Worm (Caenorhabditis elegans): ENCODE measurements around the gene T09F3.2.

The T09F3.2 gene

DNA sequence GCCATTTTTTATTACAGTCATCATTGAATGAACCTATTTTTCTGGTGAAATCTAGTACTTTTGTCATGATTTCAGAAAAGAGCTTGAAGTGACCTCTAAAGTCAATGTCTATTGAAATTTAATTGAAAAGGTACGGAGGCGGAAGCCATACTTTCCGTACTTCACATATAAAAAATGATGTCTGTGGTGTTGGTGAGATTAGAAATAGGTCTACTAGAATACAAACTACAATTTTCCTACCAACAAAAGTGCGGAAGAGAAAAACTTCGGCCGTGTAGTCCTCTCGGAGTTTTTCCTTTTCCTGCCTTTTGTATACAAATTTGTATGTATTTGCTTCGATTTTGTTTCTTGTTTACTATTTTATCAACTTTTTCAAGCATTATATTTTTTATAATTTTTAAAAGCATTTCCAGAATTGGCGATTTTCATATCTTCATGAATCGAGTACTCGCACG is 4.4 kb downstream of the T09F3.2 start, which contains the start of gene T09F3.4:
Gene T09F3.4 (plus strand): TSS at position 405 of the 455 bp plus-strand sequence.
- TF ChIP-seq dmd-4 (tag; optimal IDR thresholded peaks at IDR 0.05): no peak
- no peak for TF ChIP-seq zag-1 (tag; optimal IDR thresholded peaks at IDR 0.05)
- peak; percentile 72 for TF ChIP-seq gmeb-1 (tag; optimal IDR thresholded peaks at IDR 0.05)
- no peak for TF ChIP-seq nhr-21 (tag; optimal IDR thresholded peaks at IDR 0.05)
- peak; percentile 56 for TF ChIP-seq lin-13 (GFP tag; optimal IDR thresholded peaks at IDR 0.05)
- no peak for TF ChIP-seq nhr-23 (tag; optimal IDR thresholded peaks at IDR 0.05)
- peak; percentile 19 for TF ChIP-seq sem-4 (tag; optimal IDR thresholded peaks at IDR 0.05)
- no peak for TF ChIP-seq R02D3.7 (tag; optimal IDR thresholded peaks at IDR 0.05)
- TF ChIP-seq nhr-12 (tag; optimal IDR thresholded peaks at IDR 0.05): no peak
- TF ChIP-seq ceh-82 (tag; optimal IDR thresholded peaks at IDR 0.05): no peak
- TF ChIP-seq alr-1 (tag; optimal IDR thresholded peaks at IDR 0.05): no peak
- no peak for TF ChIP-seq nhr-10 (tag; optimal IDR thresholded peaks at IDR 0.05)
- no peak for TF ChIP-seq unc-62 (GFP tag; optimal IDR thresholded peaks at IDR 0.05)
- no peak for TF ChIP-seq nhr-6 (tag; optimal IDR thresholded peaks at IDR 0.05)
- no peak for TF ChIP-seq mdl-1 (tag; optimal IDR thresholded peaks at IDR 0.05)
- no peak for TF ChIP-seq nhr-77 (tag; optimal IDR thresholded peaks at IDR 0.05)
- TF ChIP-seq elt-3 (tag; optimal IDR thresholded peaks at IDR 0.05): no peak
- TF ChIP-seq mbf-1 (tag; optimal IDR thresholded peaks at IDR 0.05): no peak
- TF ChIP-seq lsy-2 (tag; optimal IDR thresholded peaks at IDR 0.05): peak; percentile 18 to 75
- no peak for TF ChIP-seq nhr-129 (tag; optimal IDR thresholded peaks at IDR 0.05)
- TF ChIP-seq blmp-1 (tag; optimal IDR thresholded peaks at IDR 0.05; ENCODE audit: insufficient read depth): no peak
- no peak for TF ChIP-seq snpc-4 (tag; optimal IDR thresholded peaks at IDR 0.05)
- peak; percentile 43 for TF ChIP-seq C34F6.9 (tag; optimal IDR thresholded peaks at IDR 0.05)
- TF ChIP-seq elt-1 (tag; optimal IDR thresholded peaks at IDR 0.05): no peak
- no peak for TF ChIP-seq skn-1 (tag; optimal IDR thresholded peaks at IDR 0.05)
- TF ChIP-seq egl-27 (tag; optimal IDR thresholded peaks at IDR 0.05): no peak
- TF ChIP-seq ZK546.5 (tag; optimal IDR thresholded peaks at IDR 0.05): no peak
- TF ChIP-seq sma-3 (GFP tag; optimal IDR thresholded peaks at IDR 0.05): peak; percentile 65
- no peak for TF ChIP-seq nhr-237 (tag; optimal IDR thresholded peaks at IDR 0.05)
- no peak for TF ChIP-seq ceh-16 (tag; optimal IDR thresholded peaks at IDR 0.05)
- TF ChIP-seq fos-1 (tag; optimal IDR thresholded peaks at IDR 0.05): no peak
- TF ChIP-seq nhr-25 (tag; optimal IDR thresholded peaks at IDR 0.05): peak; percentile 65
- no peak for TF ChIP-seq ztf-4 (tag; optimal IDR thresholded peaks at IDR 0.05)
- peak; percentile 87 for TF ChIP-seq sma-9 (GFP tag; optimal IDR thresholded peaks at IDR 0.05)
- TF ChIP-seq sma-9 (tag; optimal IDR thresholded peaks at IDR 0.05): no peak
- no peak for TF ChIP-seq aly-2 (tag; optimal IDR thresholded peaks at IDR 0.05)
- TF ChIP-seq unc-55 (GFP tag; optimal IDR thresholded peaks at IDR 0.05): peak; percentile 81
- no peak for TF ChIP-seq Y55F3AM.14 (GFP tag; optimal IDR thresholded peaks at IDR 0.05)
- no peak for TF ChIP-seq mab-5 (tag; optimal IDR thresholded peaks at IDR 0.05)
- TF ChIP-seq F13H6.1 (tag; optimal IDR thresholded peaks at IDR 0.05): peak; percentile 45
- peak; percentile 63 for TF ChIP-seq crh-2 (tag; optimal IDR thresholded peaks at IDR 0.05)
- no peak for TF ChIP-seq ztf-1 (GFP tag; conservative IDR thresholded peaks at IDR 0.05)

DNA sequence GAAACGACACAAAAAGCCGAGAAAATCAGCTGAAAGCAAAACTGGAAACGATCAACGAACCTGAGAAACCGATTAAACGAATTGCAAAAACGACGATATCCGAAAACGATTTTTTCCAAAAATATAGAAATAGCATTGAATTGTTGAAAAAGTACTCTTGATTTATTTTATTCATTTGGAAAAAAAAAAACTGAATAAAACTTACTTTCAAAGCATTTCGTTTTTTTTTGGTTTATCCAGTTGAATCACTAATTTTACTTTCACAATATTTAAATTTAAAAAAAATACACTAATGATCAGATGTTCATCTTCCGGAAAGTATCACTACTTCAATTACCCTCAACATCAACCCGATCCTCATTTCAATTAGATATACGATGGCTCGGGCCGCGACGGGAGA is 5.6 kb downstream of the T09F3.2 start, which contains the start of gene T09F3.5:
Gene T09F3.5 (plus strand): TSS at position 301 of the 400 bp plus-strand sequence.
- TF ChIP-seq elt-3 (tag; optimal IDR thresholded peaks at IDR 0.05) (no peak), nhr-23 (tag; optimal IDR thresholded peaks at IDR 0.05) (no peak), snpc-4 (tag; optimal IDR thresholded peaks at IDR 0.05) (no peak), lin-11 (tag; optimal IDR thresholded peaks at IDR 0.05) (no peak), R02D3.7 (tag; optimal IDR thresholded peaks at IDR 0.05) (no peak), nhr-11 (tag; optimal IDR thresholded peaks at IDR 0.05) (no peak), zag-1 (tag; optimal IDR thresholded peaks at IDR 0.05) (no peak), ama-1 (optimal IDR thresholded peaks at IDR 0.05) (no peak), blmp-1 (tag; optimal IDR thresholded peaks at IDR 0.05; ENCODE audit: insufficient read depth) (no peak), aly-2 (tag; optimal IDR thresholded peaks at IDR 0.05) (no peak), ceh-16 (tag; optimal IDR thresholded peaks at IDR 0.05) (no peak), mab-5 (tag; optimal IDR thresholded peaks at IDR 0.05) (no peak), ceh-82 (tag; optimal IDR thresholded peaks at IDR 0.05) (no peak), fos-1 (tag; optimal IDR thresholded peaks at IDR 0.05) (no peak), nhr-25 (tag; optimal IDR thresholded peaks at IDR 0.05) (no peak), egl-27 (tag; optimal IDR thresholded peaks at IDR 0.05) (no peak), nhr-129 (tag; optimal IDR thresholded peaks at IDR 0.05) (no peak), skn-1 (tag; optimal IDR thresholded peaks at IDR 0.05) (no peak)

All from whole organism, L2 larva.